Fruit fly (Drosophila melanogaster) whole organism, embryonic: ENCODE results near the gene eIF3d1.

Experiments
- Bdp1 ChIP-seq: fragments of 200-800 bp; sonication (Bioruptor generic); optimal IDR thresholded peaks from 3 replicates; lab custom pipeline; 2016; ENCODE audit warnings: missing biosample characterization, missing genetic modification characterization
- Bgb ChIP-seq: fragments of 200-800 bp; sonication (Bioruptor generic); IDR thresholded peaks from 2 replicates; pipeline ENCODE4 v1.3.6; 2022; ENCODE audit warnings: missing biosample characterization, missing genetic modification characterization; ENCODE audit not compliant: partially characterized antibody
- BtbVII ChIP-seq: fragments of 200-800 bp; sonication (Bioruptor generic); optimal IDR thresholded peaks from 3 replicates; lab custom pipeline; 2017; ENCODE audit warnings: missing biosample characterization, mild to moderate bottlenecking, missing genetic modification characterization
- CG1024 ChIP-seq: fragments of 200-800 bp; sonication (Bioruptor generic); IDR thresholded peaks from 2 replicates; pipeline ENCODE4 v1.3.6; 2022; ENCODE audit warnings: missing biosample characterization, missing genetic modification characterization
- CG10366 ChIP-seq: fragments of 200-800 bp; sonication (Bioruptor generic); IDR thresholded peaks from 2 replicates; pipeline ENCODE4 v1.3.6; 2022; ENCODE audit warnings: missing biosample characterization, missing genetic modification characterization
- CG11560 ChIP-seq: fragments of 200-800 bp; sonication (Bioruptor generic); IDR thresholded peaks from 3 replicates; pipeline ENCODE4 v1.3.6; 2022; ENCODE audit warnings: missing biosample characterization, missing genetic modification characterization
- CG15269 ChIP-seq: fragments of 200-800 bp; sonication (Bioruptor generic); optimal IDR thresholded peaks from 2 replicates; lab custom pipeline; 2018; ENCODE audit warnings: missing biosample characterization, mild to moderate bottlenecking, missing genetic modification characterization, moderate library complexity
- CG1647 ChIP-seq: fragments of 200-800 bp; sonication (Bioruptor generic); optimal IDR thresholded peaks from 3 replicates; lab custom pipeline; 2016; ENCODE audit warnings: missing biosample characterization, missing genetic modification characterization
- CG16813 ChIP-seq: fragments of 200-800 bp; sonication (Bioruptor generic); IDR thresholded peaks from 3 replicates; pipeline ENCODE4 v1.3.6; 2022; ENCODE audit warnings: missing biosample characterization, missing genetic modification characterization; ENCODE audit not compliant: partially characterized antibody
- CG17829 ChIP-seq: fragments of 200-800 bp; optimal IDR thresholded peaks from 2 replicates; lab custom pipeline; 2019; ENCODE audit warnings: missing biosample characterization, mild to moderate bottlenecking, missing genetic modification characterization, moderate library complexity
- CG18262 ChIP-seq: fragments of 200-800 bp; optimal IDR thresholded peaks from 3 replicates; lab custom pipeline; 2019; ENCODE audit warnings: missing biosample characterization, mild to moderate bottlenecking, missing genetic modification characterization, moderate library complexity
- CG18599 ChIP-seq: fragments of 200-800 bp; sonication (Bioruptor generic); optimal IDR thresholded peaks from 3 replicates; lab custom pipeline; 2017; ENCODE audit warnings: missing biosample characterization, missing genetic modification characterization, mild to moderate bottlenecking, moderate library complexity, missing genetic modification reagents
- CG2712 ChIP-seq: fragments of 200-800 bp; optimal IDR thresholded peaks from 3 replicates; lab custom pipeline; 2019; ENCODE audit warnings: missing biosample characterization, mild to moderate bottlenecking, missing genetic modification characterization, moderate library complexity
- CG31441 ChIP-seq: fragments of 200-800 bp; sonication (Bioruptor generic); IDR thresholded peaks from 2 replicates; pipeline ENCODE4 v1.3.6; 2022; ENCODE audit warnings: missing biosample characterization, missing genetic modification characterization
- CG3163 ChIP-seq: fragments of 200-800 bp; sonication (Bioruptor generic); optimal IDR thresholded peaks from 3 replicates; lab custom pipeline; 2016; ENCODE audit warnings: missing biosample characterization, missing genetic modification characterization
- CG34422 ChIP-seq: fragments of 200-800 bp; sonication (Bioruptor generic); IDR thresholded peaks from 3 replicates; pipeline ENCODE4 v1.3.6; 2022; ENCODE audit warnings: missing biosample characterization, missing genetic modification characterization
- CG43689 ChIP-seq: fragments of 200-800 bp; sonication (Bioruptor generic); IDR thresholded peaks from 2 replicates; pipeline ENCODE4 v1.3.6; 2022; ENCODE audit warnings: missing biosample characterization, missing genetic modification characterization
- CG8281 ChIP-seq: fragments of 200-800 bp; sonication (Bioruptor generic); optimal IDR thresholded peaks from 2 replicates; lab custom pipeline; 2018; ENCODE audit warnings: missing biosample characterization, mild to moderate bottlenecking, missing genetic modification characterization, moderate library complexity
- CG8478 ChIP-seq: fragments of >200 bp; optimal IDR thresholded peaks from 2 replicates; lab custom pipeline; 2018
- CG8944 ChIP-seq: fragments of 200-800 bp; sonication (Bioruptor generic); optimal IDR thresholded peaks from 3 replicates; lab custom pipeline; 2016; ENCODE audit warnings: missing biosample characterization, missing genetic modification characterization
- Chrac-16 ChIP-seq: fragments of 200-800 bp; sonication (Bioruptor generic); optimal IDR thresholded peaks from 3 replicates; lab custom pipeline; 2016; ENCODE audit warnings: missing biosample characterization, missing genetic modification characterization
- CrebB ChIP-seq: fragments of 200-800 bp; sonication (Bioruptor generic); optimal IDR thresholded peaks from 3 replicates; lab custom pipeline; 2018; ENCODE audit warnings: missing biosample characterization, mild to moderate bottlenecking, missing genetic modification characterization
- Dad ChIP-seq: fragments of 200-800 bp; sonication (Bioruptor generic); optimal IDR thresholded peaks from 3 replicates; lab custom pipeline; 2016; ENCODE audit warnings: missing biosample characterization, missing genetic modification characterization
- Deaf1 ChIP-seq: fragments of 200-800 bp; optimal IDR thresholded peaks from 3 replicates; lab custom pipeline; 2019; ENCODE audit warnings: missing biosample characterization, mild to moderate bottlenecking, missing genetic modification characterization, moderate library complexity
- Gsc ChIP-seq: fragments of 200-800 bp; sonication (Bioruptor generic); IDR thresholded peaks from 2 replicates; pipeline ENCODE4 v1.3.6; 2022; ENCODE audit warnings: missing biosample characterization, missing genetic modification characterization
- Lhr ChIP-seq: fragments of 200-800 bp; sonication (Bioruptor generic); optimal IDR thresholded peaks from 3 replicates; lab custom pipeline; 2017; ENCODE audit warnings: mild to moderate bottlenecking, missing biosample characterization, missing genetic modification reagents, missing genetic modification characterization
- Med ChIP-seq: fragments of 200-800 bp; sonication (Bioruptor generic); peaks from one replicate; lab custom pipeline; 2016; ENCODE audit warnings: missing biosample characterization, missing genetic modification characterization, mild to moderate bottlenecking, inconsistent platforms, moderate library complexity
- Myb ChIP-seq: fragments of 200-800 bp; sonication (Bioruptor generic); optimal IDR thresholded peaks from 2 replicates; lab custom pipeline; 2016; ENCODE audit warnings: missing biosample characterization, missing genetic modification characterization
- Ptx1 ChIP-seq: fragments of 200-800 bp; sonication (Bioruptor generic); IDR thresholded peaks from 2 replicates; pipeline ENCODE4 v1.3.6; 2022; ENCODE audit warnings: missing biosample characterization, missing genetic modification characterization
- Sin3A ChIP-seq: fragments of >200 bp; optimal IDR thresholded peaks from 2 replicates; lab custom pipeline; 2018
- Six4 ChIP-seq: fragments of 200-800 bp; sonication (Bioruptor generic); optimal IDR thresholded peaks from 2 replicates; lab custom pipeline; 2016; ENCODE audit warnings: missing biosample characterization, missing genetic modification characterization
- Sox102F ChIP-seq: fragments of 200-800 bp; sonication (Bioruptor generic); optimal IDR thresholded peaks from 2 replicates; lab custom pipeline; 2018; ENCODE audit warnings: missing biosample characterization, mild to moderate bottlenecking, missing genetic modification characterization, moderate library complexity
- Trl ChIP-seq, 3 experiments: fragments of >200 bp in 2 of 3; fragments of 200-800 bp in 1 of 3; sonication (Bioruptor generic) in 1 of 3; optimal IDR thresholded peaks; 2 replicates in 1 of 3; 3 replicates in 2 of 3; lab custom pipeline; 2016 to 2017; ENCODE audit warnings: missing biosample characterization in 1 of 3, missing genetic modification characterization in 1 of 3
- bab2 ChIP-seq: fragments of 200-800 bp; sonication (Bioruptor generic); optimal IDR thresholded peaks from 2 replicates; lab custom pipeline; 2016; ENCODE audit warnings: missing biosample characterization, missing genetic modification characterization
- dan ChIP-seq: fragments of 200-800 bp; sonication (Bioruptor generic); IDR thresholded peaks from 2 replicates; pipeline ENCODE4 v1.3.6; 2022; ENCODE audit warnings: missing biosample characterization, missing genetic modification characterization
- gsb-n ChIP-seq: fragments of 200-800 bp; sonication (Bioruptor generic); optimal IDR thresholded peaks from 3 replicates; lab custom pipeline; 2018; ENCODE audit warnings: missing biosample characterization, mild to moderate bottlenecking, missing genetic modification characterization
- hbn ChIP-seq: fragments of 200-800 bp; sonication (Bioruptor generic); IDR thresholded peaks from 2 replicates; pipeline ENCODE4 v1.3.6; 2022; ENCODE audit warnings: missing biosample characterization, missing genetic modification characterization; ENCODE audit not compliant: partially characterized antibody
- jumu ChIP-seq: fragments of 200-800 bp; sonication (Bioruptor generic); optimal IDR thresholded peaks from 3 replicates; lab custom pipeline; 2016; ENCODE audit warnings: missing biosample characterization, missing genetic modification characterization
- kni ChIP-seq: fragments of 200-800 bp; sonication (Bioruptor generic); optimal IDR thresholded peaks from 3 replicates; lab custom pipeline; 2017; ENCODE audit warnings: mild to moderate bottlenecking, missing biosample characterization, missing genetic modification reagents, missing genetic modification characterization
- lab ChIP-seq: fragments of 200-800 bp; sonication (Bioruptor generic); optimal IDR thresholded peaks from 3 replicates; lab custom pipeline; 2017; ENCODE audit warnings: missing biosample characterization, missing genetic modification characterization, mild to moderate bottlenecking, moderate library complexity, missing genetic modification reagents
- lilli ChIP-seq: fragments of 200-800 bp; sonication (Bioruptor generic); optimal IDR thresholded peaks from 3 replicates; lab custom pipeline; 2016; ENCODE audit warnings: missing biosample characterization, missing genetic modification characterization
- peb ChIP-seq: fragments of 200-800 bp; sonication (Bioruptor generic); IDR thresholded peaks from 2 replicates; pipeline ENCODE4 v1.3.6; 2022; ENCODE audit warnings: missing biosample characterization, missing genetic modification characterization
- ro ChIP-seq: fragments of 200-800 bp; sonication (Bioruptor generic); IDR thresholded peaks from 2 replicates; pipeline ENCODE4 v1.3.6; 2022; ENCODE audit warnings: missing biosample characterization, missing genetic modification characterization
- sens ChIP-seq: fragments of 200-800 bp; sonication (Bioruptor generic); peaks from one replicate; lab custom pipeline; 2016; ENCODE audit warnings: missing biosample characterization, missing genetic modification characterization
- toy ChIP-seq: fragments of 200-800 bp; sonication (Bioruptor generic); IDR thresholded peaks from 2 replicates; pipeline ENCODE4 v1.3.6; 2022; ENCODE audit warnings: missing biosample characterization, missing genetic modification characterization
- tup ChIP-seq: fragments of 200-800 bp; sonication (Bioruptor generic); optimal IDR thresholded peaks from 2 replicates; lab custom pipeline; 2016; ENCODE audit warnings: missing biosample characterization, mild to moderate bottlenecking, missing genetic modification characterization, moderate library complexity
- tx ChIP-seq: fragments of 200-800 bp; sonication (Bioruptor generic); optimal IDR thresholded peaks from 2 replicates; lab custom pipeline; 2016; ENCODE audit warnings: missing biosample characterization, missing genetic modification characterization
- usp ChIP-seq: fragments of >200 bp; optimal IDR thresholded peaks from 2 replicates; lab custom pipeline; 2017; ENCODE audit warnings: missing biosample characterization, missing genetic modification characterization
- wek ChIP-seq: fragments of 200-800 bp; sonication (Bioruptor generic); optimal IDR thresholded peaks from 3 replicates; lab custom pipeline; 2018; ENCODE audit warnings: missing biosample characterization, mild to moderate bottlenecking, missing genetic modification characterization, moderate library complexity
- yki ChIP-seq: fragments of >200 bp; optimal IDR thresholded peaks from 3 replicates; lab custom pipeline; 2018

Gene eIF3d1

DNA sequence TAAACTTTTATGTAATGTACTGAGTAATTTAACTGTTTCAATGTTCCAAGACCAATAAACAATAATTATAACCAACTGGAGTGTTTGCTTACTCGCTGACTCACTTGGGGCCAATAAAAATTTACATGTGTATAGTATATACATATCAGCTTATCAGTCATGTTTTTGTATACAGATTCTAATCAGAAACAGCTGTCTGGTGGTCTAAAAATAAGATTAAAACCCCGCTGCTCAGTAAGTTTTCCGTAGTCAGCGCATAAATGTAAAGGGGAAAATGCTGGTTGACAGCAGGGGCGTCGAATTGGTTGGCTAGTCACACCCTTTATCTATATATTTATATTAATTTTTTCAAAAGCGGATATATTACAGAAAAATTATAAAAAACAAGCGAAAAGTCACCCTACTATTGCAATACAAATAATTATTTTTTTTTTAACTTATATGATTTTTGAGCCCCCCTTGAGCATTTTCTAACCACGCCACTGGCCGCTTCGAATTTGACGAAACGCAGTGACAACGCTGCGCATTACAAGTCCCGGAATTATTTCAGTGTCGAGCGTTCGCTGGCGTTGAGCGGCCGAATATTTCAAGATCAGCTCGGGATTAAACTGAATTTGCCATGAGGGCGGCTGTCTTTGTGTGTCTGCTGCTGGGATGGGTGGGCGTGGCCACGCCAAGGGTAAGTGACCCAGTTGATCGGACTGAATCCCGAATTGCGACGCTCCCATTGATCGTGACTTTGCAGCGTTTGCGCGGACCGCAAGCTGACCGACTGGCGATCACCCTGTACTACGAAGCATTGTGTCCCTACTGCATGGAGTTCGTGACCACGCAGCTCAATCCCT is 1.3 kb upstream of the eIF3d1 start, which contains the start of gene GILT2 (continued):
- TF ChIP-seq CG31441 (GFP tag; lab: Robert Waterston, UW) = peak; percentile 97
- peak; percentile 53 for TF ChIP-seq kni (GFP tag; lab: Kevin White, UChicago)
- peak; percentile 91 for TF ChIP-seq CG34422 (GFP tag; lab: Robert Waterston, UW)
- TF ChIP-seq Chrac-16 (GFP tag; lab: Kevin White, UChicago) = peak; percentile 85
- TF ChIP-seq CG16813 = no peak
- TF ChIP-seq wek (GFP tag; lab: Kevin White, UChicago) = no peak
- peak; percentile 93 for TF ChIP-seq CG2712
- peak; percentile 80 for TF ChIP-seq CrebB (tag; lab: Kevin White, UChicago)
- TF ChIP-seq lilli = peak; percentile 87
- TF ChIP-seq dan (GFP tag; lab: Robert Waterston, UW) = no peak
- TF ChIP-seq hbn (GFP tag; lab: Robert Waterston, UW) = no peak
- TF ChIP-seq CG8944 (GFP tag; lab: Kevin White, UChicago) = peak; percentile 57
- TF ChIP-seq peb (GFP tag; lab: Robert Waterston, UW) = peak; percentile 85
- peak; percentile 88 for TF ChIP-seq CG10366 (GFP tag; lab: Robert Waterston, UW)
- peak; percentile 51; the same call in 1 of the 2 replicates for TF ChIP-seq CG43689 (GFP tag; lab: Robert Waterston, UW)
- no peak for TF ChIP-seq Sin3A (lab: Kevin White, UChicago)
- peak; percentile 54 for TF ChIP-seq bab2 (GFP tag; lab: Kevin White, UChicago)
- TF ChIP-seq Med (GFP tag; lab: Kevin White, UChicago) = peak; percentile 90
- TF ChIP-seq CG17829 (tag; lab: Kevin White, UChicago) = peak; percentile 92
- peak; percentile 9 for TF ChIP-seq CG1647 (GFP tag; lab: Kevin White, UChicago)
- peak; percentile 81 for TF ChIP-seq CG11560 (tag; lab: Robert Waterston, UW)
- peak; percentile 97 for TF ChIP-seq lab
- TF ChIP-seq CG18262 (tag; lab: Kevin White, UChicago) = peak; percentile 91
- no peak for TF ChIP-seq yki (lab: Kevin White, UChicago)
- TF ChIP-seq Dad = peak; percentile 61
- no peak for TF ChIP-seq CG8478 (lab: Kevin White, UChicago)
- TF ChIP-seq BtbVII (GFP tag; lab: Kevin White, UChicago) = peak; percentile 90
- TF ChIP-seq Deaf1 (tag; lab: Kevin White, UChicago) = peak; percentile 71
- TF ChIP-seq jumu (GFP tag; lab: Kevin White, UChicago) = no peak
- TF ChIP-seq Ptx1 (GFP tag; lab: Robert Waterston, UW) = peak; percentile 95
- TF ChIP-seq Six4 = peak; percentile 83
- no peak for TF ChIP-seq Myb (GFP tag; lab: Kevin White, UChicago)
- peak; percentile 63 for TF ChIP-seq Gsc (GFP tag; lab: Robert Waterston, UW)
- peak; percentile 78 for TF ChIP-seq CG8281
- TF ChIP-seq Bdp1 = peak; percentile 49
- peak; percentile 63 for TF ChIP-seq tup (GFP tag; lab: Kevin White, UChicago)
- TF ChIP-seq toy (GFP tag; lab: Robert Waterston, UW) = peak; percentile 48
- no peak for TF ChIP-seq usp (GFP tag; lab: Kevin White, UChicago)
- no peak for TF ChIP-seq tx
- peak; percentile 95 for TF ChIP-seq CG15269 (tag; lab: Kevin White, UChicago)
- no peak for TF ChIP-seq CG3163 (GFP tag; lab: Kevin White, UChicago)
- TF ChIP-seq Lhr (GFP tag; lab: Kevin White, UChicago) = peak; percentile 59
- TF ChIP-seq CG1024 = peak; percentile 73
- peak; percentile 97 for TF ChIP-seq CG18599
- TF ChIP-seq sens (GFP tag; lab: Kevin White, UChicago) = peak; percentile 93
- TF ChIP-seq gsb-n (tag; lab: Kevin White, UChicago) = peak; percentile 86
- peak; percentile 95 for TF ChIP-seq Sox102F
- TF ChIP-seq ro (GFP tag; lab: Robert Waterston, UW) = peak; percentile 70
- no peak for TF ChIP-seq Trl (optimal IDR thresholded peaks at IDR 0.05; lab: Kevin White, UChicago)
- peak; percentile 13 for TF ChIP-seq Trl (GFP tag; optimal IDR thresholded peaks at IDR 0.05; lab: Kevin White, UChicago)
- no peak for TF ChIP-seq Bgb (GFP tag; lab: Robert Waterston, UW)
